Worm (Caenorhabditis elegans): ENCODE results near the gene F46C3.2.

F46C3.2 gene

DNA sequence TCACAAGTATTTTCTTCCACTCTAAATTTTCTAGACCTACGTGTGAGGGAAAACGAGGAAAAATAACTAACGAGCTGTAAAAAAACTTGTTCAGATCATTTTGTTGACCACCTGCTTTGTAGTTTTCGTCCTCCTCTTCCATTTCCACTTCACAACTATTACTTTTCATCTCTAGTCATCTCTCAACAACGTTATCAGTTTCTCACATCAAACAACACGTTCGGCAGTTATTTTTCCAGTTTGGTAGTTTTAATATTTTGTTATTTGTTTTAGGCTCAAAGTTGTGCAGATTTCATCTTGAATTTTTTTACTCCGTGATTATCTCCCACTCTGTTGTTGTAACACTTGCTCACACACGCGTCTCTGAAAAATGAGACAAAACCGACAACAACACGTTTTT lies 51.5 kb downstream of the F46C3.2 start:
- TF ChIP-seq hlh-30 (tag; optimal IDR thresholded peaks at IDR 0.05; ENCODE audit: insufficient read depth) (no peak), dmd-4 (tag; optimal IDR thresholded peaks at IDR 0.05; ENCODE audit: borderline replicate concordance) (no peak), dve-1 (tag; optimal IDR thresholded peaks at IDR 0.05) (no peak)

All from whole organism, late embryonic.